Fruit fly (Drosophila melanogaster): ENCODE results near the gene mRpL28.

The mRpL28 gene

dm6 chr2L:4950667-4951066, 23.1 kb upstream of the mRpL28 start, which contains the start of gene Jon25Biii:
Gene Jon25Biii (minus strand): TSS chr2L:4950767.
- TF ChIP-seq Hr83 (GFP tag; optimal IDR thresholded peaks at IDR 0.05; ENCODE audit: poor library complexity, severe bottlenecking) (no peak), dmrt93B (GFP tag; optimal IDR thresholded peaks at IDR 0.05) (no peak)

- no peak for TF ChIP-seq psq (GFP tag; optimal IDR thresholded peaks at IDR 0.05)
- TF ChIP-seq h (GFP tag; optimal IDR thresholded peaks at IDR 0.05) = peak; percentile 60
Measured at dm6 chr2L:4953086-4953570, 20.6 kb upstream of the mRpL28 start, which contains the start of gene Jon25Bii. Gene Jon25Bii (minus strand): TSS chr2L:4953136.

- TF ChIP-seq rgr (GFP tag; optimal IDR thresholded peaks at IDR 0.05) (no peak), OdsH (GFP tag; optimal IDR thresholded peaks at IDR 0.05) (no peak)
Measured at dm6 chr2L:4955094-4955823, 18.5 kb upstream of the mRpL28 start, which contains the start of the genes Jon25Bi and Marcal1. Gene Jon25Bi (minus strand): TSS chr2L:4955144. Gene Marcal1 (plus strand): TSS chr2L:4955509.

dm6 chr2L:4958111-4958510, 15.7 kb upstream of the mRpL28 start, which contains the start of gene CG34124:
Gene CG34124 (plus strand): TSS chr2L:4958411.
- no peak for TF ChIP-seq dsf (GFP tag; optimal IDR thresholded peaks at IDR 0.05; ENCODE audit: borderline replicate concordance)
- no peak for TF ChIP-seq brk (GFP tag; optimal IDR thresholded peaks at IDR 0.05)
- no peak for TF ChIP-seq HLH106 (tag; optimal IDR thresholded peaks at IDR 0.05)
- TF ChIP-seq usp (GFP tag; optimal IDR thresholded peaks at IDR 0.05) = no peak
- no peak for TF ChIP-seq Myc (optimal IDR thresholded peaks at IDR 0.05)
- TF ChIP-seq dl (GFP tag; optimal IDR thresholded peaks at IDR 0.05; ENCODE audit: insufficient read depth in 1 of 2, partially characterized antibody in 2 of 2) = no peak
- TF ChIP-seq N (GFP tag; optimal IDR thresholded peaks at IDR 0.05) = no peak
- TF ChIP-seq Hr78 (GFP tag; optimal IDR thresholded peaks at IDR 0.05) = no peak
- no peak for TF ChIP-seq br (GFP tag; optimal IDR thresholded peaks at IDR 0.05)
- TF ChIP-seq Rel (GFP tag; optimal IDR thresholded peaks at IDR 0.05) = no peak
- TF ChIP-seq Rel (tag; optimal IDR thresholded peaks at IDR 0.05) = no peak
- TF ChIP-seq Sp1 (GFP tag; optimal IDR thresholded peaks at IDR 0.05) = no peak
- TF ChIP-seq foxo (GFP tag; optimal IDR thresholded peaks at IDR 0.05) = no peak
- no peak for TF ChIP-seq tai (GFP tag; optimal IDR thresholded peaks at IDR 0.05)
- TF ChIP-seq Abd-B (GFP tag; optimal IDR thresholded peaks at IDR 0.05) = no peak
- no peak for TF ChIP-seq Mio (GFP tag; optimal IDR thresholded peaks at IDR 0.05)

dm6 chr2L:4965420-4965819, 8.4 kb upstream of the mRpL28 start, which contains the start of gene CG34125:
Gene CG34125 (plus strand): TSS chr2L:4965673.
- TF ChIP-seq Myc (optimal IDR thresholded peaks at IDR 0.05) = peak; percentile 88
- TF ChIP-seq CG9705 (GFP tag; optimal IDR thresholded peaks at IDR 0.05) = peak; percentile 24
- TF ChIP-seq psq (GFP tag; optimal IDR thresholded peaks at IDR 0.05) = no peak
- peak; percentile 53 for TF ChIP-seq HLH106 (tag; optimal IDR thresholded peaks at IDR 0.05)
- TF ChIP-seq OdsH (GFP tag; optimal IDR thresholded peaks at IDR 0.05) = peak; percentile 24

dm6 chr2L:4965923-4966322, 7.9 kb upstream of the mRpL28 start:
- no peak for TF ChIP-seq usp (GFP tag; optimal IDR thresholded peaks at IDR 0.05)
- no peak for TF ChIP-seq HLH106 (tag; optimal IDR thresholded peaks at IDR 0.05)
- TF ChIP-seq sv (GFP tag; optimal IDR thresholded peaks at IDR 0.05) = no peak
- TF ChIP-seq pan (optimal IDR thresholded peaks at IDR 0.05) = no peak

dm6 chr2L:4967511-4967910, 6.3 kb upstream of the mRpL28 start, which contains the start of gene eIF3i:
Gene eIF3i (minus strand): TSS chr2L:4967775.
- no peak for TF ChIP-seq Hr83 (GFP tag; optimal IDR thresholded peaks at IDR 0.05; ENCODE audit: poor library complexity, severe bottlenecking)
- no peak for TF ChIP-seq CG32264 (GFP tag; optimal IDR thresholded peaks at IDR 0.05)
- no peak for TF ChIP-seq Myc (optimal IDR thresholded peaks at IDR 0.05)
- TF ChIP-seq brk (GFP tag; optimal IDR thresholded peaks at IDR 0.05) = no peak
- TF ChIP-seq CrebA (GFP tag; optimal IDR thresholded peaks at IDR 0.05; ENCODE audit: borderline replicate concordance) = no peak
- TF ChIP-seq OdsH (GFP tag; optimal IDR thresholded peaks at IDR 0.05) = no peak
- no peak for TF ChIP-seq ey (GFP tag; optimal IDR thresholded peaks at IDR 0.05)
- no peak for TF ChIP-seq Rel (GFP tag; optimal IDR thresholded peaks at IDR 0.05)
- TF ChIP-seq Rel (tag; optimal IDR thresholded peaks at IDR 0.05) = no peak
- no peak for TF ChIP-seq Abd-B (GFP tag; optimal IDR thresholded peaks at IDR 0.05)
- no peak for TF ChIP-seq fru (GFP tag; optimal IDR thresholded peaks at IDR 0.05)
- TF ChIP-seq N (GFP tag; optimal IDR thresholded peaks at IDR 0.05) = no peak
- no peak for TF ChIP-seq Dif (GFP tag; optimal IDR thresholded peaks at IDR 0.05; ENCODE audit: partially characterized antibody)
- TF ChIP-seq sage (GFP tag; optimal IDR thresholded peaks at IDR 0.05) = no peak
- TF ChIP-seq rgr (GFP tag; optimal IDR thresholded peaks at IDR 0.05) = no peak
- TF ChIP-seq Jra (GFP tag; optimal IDR thresholded peaks at IDR 0.05) = no peak
- no peak for TF ChIP-seq h (GFP tag; optimal IDR thresholded peaks at IDR 0.05)
- no peak for TF ChIP-seq tai (GFP tag; optimal IDR thresholded peaks at IDR 0.05)
- TF ChIP-seq usp (GFP tag; optimal IDR thresholded peaks at IDR 0.05) = no peak
- TF ChIP-seq pan (optimal IDR thresholded peaks at IDR 0.05) = no peak
- no peak for TF ChIP-seq dmrt93B (GFP tag; optimal IDR thresholded peaks at IDR 0.05)
